Worm (Caenorhabditis elegans) whole organism, midembryonic: Measurements from ENCODE around the gene hlh-34.

Source experiments
- cog-1 ChIP-seq: sonication (generic microtip); optimal IDR thresholded peaks from 2 replicates; lab custom pipeline; 2016; ENCODE audit warnings: missing genetic modification characterization, missing compliant biosample characterization
- klf-2 ChIP-seq: fragments of 200-800 bp; sonication (Bioruptor generic); conservative IDR thresholded peaks from 2 replicates; pipeline ENCODE4 v1.3.6; 2022; ENCODE audit warnings: missing genetic modification reagents, missing genetic modification characterization, missing compliant biosample characterization
- med-1 ChIP-seq: sonication (generic microtip); optimal IDR thresholded peaks from 2 replicates; lab custom pipeline; 2017; ENCODE audit warnings: missing genetic modification characterization, mild to moderate bottlenecking, missing compliant biosample characterization, antibody characterized with exemption, missing genetic modification reagents; ENCODE audit not compliant: insufficient read depth
- ref-1 ChIP-seq: fragments of 200-800 bp; sonication (Bioruptor generic); conservative IDR thresholded peaks from 2 replicates; pipeline ENCODE4 v1.3.6; 2022; ENCODE audit warnings: missing genetic modification reagents, missing genetic modification characterization, missing compliant biosample characterization
- tab-1 ChIP-seq: fragments of 200-800 bp; sonication (Bioruptor generic); IDR thresholded peaks from 2 replicates; pipeline ENCODE4 v1.3.6; 2022; ENCODE audit warnings: missing genetic modification characterization, missing compliant biosample characterization

ce11 chrV:13678542-13678941 is 28.7 kb downstream of the hlh-34 start, which contains the start of the genes tag-65 and ccz-1:
- no peak for TF ChIP-seq tab-1 (GFP tag; lab: Robert Waterston, UW)
- TF ChIP-seq med-1 (GFP tag; lab: Kevin White, UChicago) = no peak
- peak; percentile 77 for TF ChIP-seq cog-1 (tag; lab: Kevin White, UChicago)
- no peak for TF ChIP-seq ref-1 (GFP tag; lab: Robert Waterston, UW)
- TF ChIP-seq klf-2 (GFP tag; lab: Robert Waterston, UW) = no peak
